Worm (Caenorhabditis elegans) whole organism, L1 larva: ENCODE measurements around the gene C34D10.5.

ENCODE experiments used
- C16A3.4 ChIP-seq: fragments of 150-350 bp; optimal IDR thresholded peaks from 2 replicates; lab custom pipeline; 2014; ENCODE audit warnings: missing biosample characterization, missing genetic modification characterization
- C34B4.2 ChIP-seq: sonication (generic microtip); optimal IDR thresholded peaks from 2 replicates; lab custom pipeline; 2017; ENCODE audit warnings: mild to moderate bottlenecking, missing genetic modification characterization, missing compliant biosample characterization
- F16B12.6 ChIP-seq: fragments of 150-350 bp; optimal IDR thresholded peaks from 2 replicates; lab custom pipeline; 2014; ENCODE audit warnings: missing biosample characterization, missing genetic modification characterization
- aha-1 ChIP-seq: fragments of 150-350 bp; optimal IDR thresholded peaks from 2 replicates; lab custom pipeline; 2014; ENCODE audit warnings: missing biosample characterization, missing genetic modification characterization
- ama-1 ChIP-seq: fragments of 150-350 bp; optimal IDR thresholded peaks from 2 replicates; lab custom pipeline; 2014
- blmp-1 ChIP-seq: fragments of 150-350 bp; optimal IDR thresholded peaks from 2 replicates; lab custom pipeline; 2014; ENCODE audit warnings: missing biosample characterization, missing genetic modification characterization
- ceh-82 ChIP-seq, 3 experiments: fragments of 150-350 bp in 1 of 3; sonication (generic microtip) in 2 of 3; optimal IDR thresholded peaks; 2 replicates each; lab custom pipeline; 2014 to 2017; ENCODE audit warnings: missing biosample characterization in 3 of 3, missing genetic modification characterization in 3 of 3
- ceh-88 ChIP-seq: fragments of 200-800 bp; sonication (Bioruptor generic); IDR thresholded peaks from 2 replicates; pipeline ENCODE4 v1.3.6; 2022; ENCODE audit warnings: missing genetic modification characterization, missing compliant biosample characterization
- ceh-90 ChIP-seq: sonication (generic microtip); optimal IDR thresholded peaks from 2 replicates; lab custom pipeline; 2016; ENCODE audit warnings: missing genetic modification characterization, missing compliant biosample characterization
- ces-1 ChIP-seq: fragments of 150-350 bp; optimal IDR thresholded peaks from 2 replicates; lab custom pipeline; 2014; ENCODE audit warnings: missing biosample characterization, missing genetic modification reagents, missing genetic modification characterization
- dsc-1 ChIP-seq: sonication (generic microtip); optimal IDR thresholded peaks from 2 replicates; lab custom pipeline; 2016; ENCODE audit warnings: mild to moderate bottlenecking, missing genetic modification characterization, missing compliant biosample characterization
- efl-1 ChIP-seq, 4 experiments: fragments of 150-350 bp; optimal IDR thresholded peaks in 3 of 4; peaks in 1 of 4; 1 replicate in 1 of 4; 2 replicates in 3 of 4; lab custom pipeline; 2014; ENCODE audit warnings: missing biosample characterization in 2 of 4, missing genetic modification characterization in 2 of 4, missing genetic modification reagents in 2 of 4
- elt-3 ChIP-seq, 6 experiments: fragments of 150-350 bp in 1 of 6; sonication (generic microtip); optimal IDR thresholded peaks; 2 replicates each; lab custom pipeline; 2017 to 2018; ENCODE audit warnings: missing biosample characterization in 6 of 6, missing genetic modification characterization in 6 of 6, inconsistent platforms in 1 of 6
- fkh-4 ChIP-seq: sonication (generic microtip); optimal IDR thresholded peaks from 2 replicates; lab custom pipeline; 2016; ENCODE audit warnings: missing compliant biosample characterization, missing genetic modification characterization, borderline replicate concordance
- fos-1 ChIP-seq: fragments of 150-350 bp; optimal IDR thresholded peaks from 2 replicates; lab custom pipeline; 2014; ENCODE audit warnings: missing biosample characterization, missing genetic modification characterization
- isw-1 ChIP-seq: fragments of 200-800 bp; sonication (Bioruptor generic); IDR thresholded peaks from 2 replicates; pipeline ENCODE4 v1.3.6; 2022; ENCODE audit warnings: missing genetic modification characterization, missing compliant biosample characterization
- jun-1 ChIP-seq: fragments of 150-350 bp; optimal IDR thresholded peaks from 2 replicates; lab custom pipeline; 2014; ENCODE audit warnings: missing biosample characterization, missing genetic modification reagents, missing genetic modification characterization
- lin-14 ChIP-seq: fragments of 200-800 bp; sonication (Bioruptor generic); optimal IDR thresholded peaks from 2 replicates; lab custom pipeline; 2018; ENCODE audit warnings: mild to moderate bottlenecking, missing genetic modification characterization, moderate library complexity, missing compliant biosample characterization
- lin-35 ChIP-seq, 2 experiments: fragments of 150-350 bp; optimal IDR thresholded peaks; 2 replicates each; lab custom pipeline; 2014; ENCODE audit warnings: missing biosample characterization in 2 of 2, missing genetic modification characterization in 2 of 2, missing genetic modification reagents in 2 of 2
- lin-39 ChIP-seq: fragments of 150-350 bp; optimal IDR thresholded peaks from 2 replicates; lab custom pipeline; 2014; ENCODE audit warnings: missing biosample characterization, missing genetic modification reagents, missing genetic modification characterization
- lir-3 ChIP-seq: sonication (generic microtip); optimal IDR thresholded peaks from 2 replicates; lab custom pipeline; 2016; ENCODE audit warnings: mild to moderate bottlenecking, missing genetic modification characterization, moderate library complexity, missing compliant biosample characterization; ENCODE audit not compliant: poor library complexity
- mab-9 ChIP-seq: fragments of 200-800 bp; sonication (Bioruptor generic); IDR thresholded peaks from 2 replicates; pipeline ENCODE4 v1.3.6; 2022; ENCODE audit warnings: missing genetic modification reagents, missing genetic modification characterization, missing compliant biosample characterization
- mep-1 ChIP-seq: fragments of 150-350 bp; optimal IDR thresholded peaks from 2 replicates; lab custom pipeline; 2014; ENCODE audit warnings: missing biosample characterization, missing genetic modification characterization
- nhr-11 ChIP-seq: fragments of 150-350 bp; optimal IDR thresholded peaks from 2 replicates; lab custom pipeline; 2014; ENCODE audit warnings: missing biosample characterization, missing genetic modification characterization
- nhr-19 ChIP-seq: fragments of 200-800 bp; sonication (Bioruptor generic); conservative IDR thresholded peaks from 2 replicates; pipeline ENCODE4 v1.3.6; 2022; ENCODE audit warnings: missing genetic modification characterization, missing compliant biosample characterization
- nhr-20 ChIP-seq: sonication (generic microtip); optimal IDR thresholded peaks from 2 replicates; lab custom pipeline; 2016; ENCODE audit warnings: mild to moderate bottlenecking, missing genetic modification characterization, missing compliant biosample characterization
- nhr-237 ChIP-seq: fragments of 150-350 bp; optimal IDR thresholded peaks from 2 replicates; lab custom pipeline; 2014; ENCODE audit warnings: missing biosample characterization, missing genetic modification characterization
- nhr-47 ChIP-seq: sonication (generic microtip); optimal IDR thresholded peaks from 2 replicates; lab custom pipeline; 2016; ENCODE audit warnings: mild to moderate bottlenecking, missing genetic modification characterization, moderate library complexity, missing compliant biosample characterization
- nhr-71 ChIP-seq: sonication (generic microtip); optimal IDR thresholded peaks from 2 replicates; lab custom pipeline; 2016; ENCODE audit warnings: mild to moderate bottlenecking, missing genetic modification characterization, moderate library complexity, missing compliant biosample characterization
- nhr-77 ChIP-seq: fragments of 150-350 bp; optimal IDR thresholded peaks from 2 replicates; lab custom pipeline; 2014; ENCODE audit warnings: missing biosample characterization, missing genetic modification characterization
- nhr-84 ChIP-seq: sonication (generic microtip); optimal IDR thresholded peaks from 2 replicates; lab custom pipeline; 2017; ENCODE audit warnings: missing biosample characterization, missing genetic modification characterization
- nhr-90 ChIP-seq: sonication (generic microtip); optimal IDR thresholded peaks from 2 replicates; lab custom pipeline; 2016; ENCODE audit warnings: mild to moderate bottlenecking, missing genetic modification characterization, missing compliant biosample characterization; ENCODE audit not compliant: poor library complexity
- pax-3 ChIP-seq: fragments of 200-800 bp; sonication (Bioruptor generic); optimal IDR thresholded peaks from 2 replicates; lab custom pipeline; 2018; ENCODE audit warnings: mild to moderate bottlenecking, missing genetic modification characterization, moderate library complexity, missing compliant biosample characterization
- rnt-1 ChIP-seq: sonication (generic microtip); optimal IDR thresholded peaks from 2 replicates; lab custom pipeline; 2016; ENCODE audit warnings: mild to moderate bottlenecking, missing genetic modification characterization, moderate library complexity, missing compliant biosample characterization
- skn-1 ChIP-seq: fragments of 150-350 bp; optimal IDR thresholded peaks from 2 replicates; lab custom pipeline; 2014; ENCODE audit warnings: missing biosample characterization, missing genetic modification characterization
- snu-23 ChIP-seq: sonication (generic microtip); optimal IDR thresholded peaks from 2 replicates; lab custom pipeline; 2016; ENCODE audit warnings: missing genetic modification characterization, missing compliant biosample characterization
- sox-4 ChIP-seq: sonication (generic microtip); optimal IDR thresholded peaks from 2 replicates; lab custom pipeline; 2016; ENCODE audit warnings: missing genetic modification characterization, missing compliant biosample characterization
- sptf-1 ChIP-seq: fragments of 150-350 bp; optimal IDR thresholded peaks from 2 replicates; lab custom pipeline; 2014; ENCODE audit warnings: missing biosample characterization, missing genetic modification characterization
- sup-37 ChIP-seq: fragments of 200-800 bp; sonication (Bioruptor generic); optimal IDR thresholded peaks from 2 replicates; lab custom pipeline; 2018; ENCODE audit warnings: mild to moderate bottlenecking, missing genetic modification characterization, missing compliant biosample characterization
- swsn-7 ChIP-seq: sonication (generic microtip); optimal IDR thresholded peaks from 2 replicates; lab custom pipeline; 2016; ENCODE audit warnings: missing genetic modification characterization, missing compliant biosample characterization
- tbx-2 ChIP-seq: sonication (generic microtip); optimal IDR thresholded peaks from 2 replicates; lab custom pipeline; 2016; ENCODE audit warnings: missing genetic modification characterization, missing compliant biosample characterization
- tlp-1 ChIP-seq: fragments of 150-350 bp; optimal IDR thresholded peaks from 2 replicates; lab custom pipeline; 2014; ENCODE audit warnings: missing biosample characterization, missing genetic modification characterization
- unc-130 ChIP-seq: fragments of 150-350 bp; optimal IDR thresholded peaks from 2 replicates; lab custom pipeline; 2017; ENCODE audit warnings: missing biosample characterization, missing genetic modification characterization, inconsistent platforms
- unc-86 ChIP-seq: sonication (generic microtip); optimal IDR thresholded peaks from 2 replicates; lab custom pipeline; 2016; ENCODE audit warnings: missing genetic modification characterization, missing compliant biosample characterization
- vab-15 ChIP-seq: sonication (generic microtip); optimal IDR thresholded peaks from 2 replicates; lab custom pipeline; 2017; ENCODE audit warnings: missing genotype, mild to moderate bottlenecking, missing genetic modification characterization, missing compliant biosample characterization
- xbp-1 ChIP-seq: sonication (generic microtip); optimal IDR thresholded peaks from 2 replicates; lab custom pipeline; 2016; ENCODE audit warnings: missing genetic modification characterization, missing compliant biosample characterization
- ztf-4 ChIP-seq: fragments of 150-350 bp; optimal IDR thresholded peaks from 2 replicates; lab custom pipeline; 2014; ENCODE audit warnings: missing biosample characterization, missing genetic modification characterization

Gene C34D10.5

ce11 chrX:8045152-8045551 lies 27.3 kb downstream of the C34D10.5 start, which contains the start of gene C18A11.4:
Gene C18A11.4 (plus strand): TSS chrX:8045518.
- TF ChIP-seq xbp-1 (no peak), blmp-1 (peak; percentile 85), nhr-11 (tag; lab: Kevin White, UChicago) (no peak), lir-3 (tag; lab: Kevin White, UChicago) (no peak), ceh-90 (tag; lab: Kevin White, UChicago) (no peak), nhr-84 (no peak)

ce11 chrX:8048637-8049036 lies 30.8 kb downstream of the C34D10.5 start:
- TF ChIP-seq snu-23 (GFP tag; lab: Kevin White, UChicago) (peak; percentile 68), tlp-1 (tag; lab: Kevin White, UChicago) (no peak), sox-4 (tag; lab: Kevin White, UChicago) (peak; percentile 9), fos-1 (tag; lab: Kevin White, UChicago) (peak; percentile 7), lir-3 (tag; lab: Kevin White, UChicago) (peak; percentile 12), lin-39 (tag; lab: Kevin White, UChicago) (peak; percentile 41), C16A3.4 (tag; lab: Kevin White, UChicago) (peak; percentile 40), nhr-77 (tag; lab: Kevin White, UChicago) (no peak), xbp-1 (peak; percentile 38), ceh-82 (tag; optimal IDR thresholded peaks at IDR 0.05; lab: Kevin White, UChicago) (peak in 1 of 3 experiments; percentile 15), swsn-7 (tag; lab: Kevin White, UChicago) (peak; percentile 9), nhr-71 (tag; lab: Kevin White, UChicago) (peak; percentile 50), lin-35 (GFP tag; optimal IDR thresholded peaks at IDR 0.05; lab: Kevin White, UChicago) (peak in 1 of 2 experiments; percentile 33), ceh-88 (GFP tag; lab: Robert Waterston, UW) (no peak), nhr-47 (tag; lab: Kevin White, UChicago) (peak; percentile 63), lin-14 (GFP tag; lab: Kevin White, UChicago) (peak; percentile 26), efl-1 (optimal IDR thresholded peaks at IDR 0.05; lab: Kevin White, UChicago) (peak in 1 of 2 experiments; percentile 9), efl-1 (GFP tag; optimal IDR thresholded peaks at IDR 0.05 in 1 of 2; lab: Kevin White, UChicago) (no peak), dsc-1 (tag; lab: Kevin White, UChicago) (peak; percentile 65), nhr-90 (peak; percentile 56), mep-1 (tag; lab: Kevin White, UChicago) (peak; percentile 50), rnt-1 (tag; lab: Kevin White, UChicago) (peak; percentile 14), elt-3 (tag; optimal IDR thresholded peaks at IDR 0.05; lab: Kevin White, UChicago) (peak in 1 of 6 experiments; percentile 2), unc-86 (tag; lab: Kevin White, UChicago) (no peak), C34B4.2 (tag; lab: Kevin White, UChicago) (no peak), nhr-19 (GFP tag; lab: Robert Waterston, UW) (peak; percentile 35; the same call in 1 of the 2 replicates), jun-1 (tag; lab: Kevin White, UChicago) (peak; percentile 55), skn-1 (tag; lab: Kevin White, UChicago) (no peak), nhr-20 (tag; lab: Kevin White, UChicago) (peak; percentile 45)

- TF ChIP-seq rnt-1 (tag; lab: Kevin White, UChicago) (peak; percentile 35), lin-14 (GFP tag; lab: Kevin White, UChicago) (peak; percentile 13), sptf-1 (no peak), dsc-1 (tag; lab: Kevin White, UChicago) (peak; percentile 27), sup-37 (no peak), unc-86 (tag; lab: Kevin White, UChicago) (no peak)
These were observed 34.2 kb downstream of the C34D10.5 start for ce11 chrX:8052055-8052454.

ce11 chrX:8053008-8053441 lies 35.2 kb downstream of the C34D10.5 start:
- no peak for TF ChIP-seq nhr-90
- no peak for TF ChIP-seq vab-15
- no peak for TF ChIP-seq nhr-237
- no peak for TF ChIP-seq ces-1 (GFP tag; lab: Kevin White, UChicago)
- TF ChIP-seq lir-3 (tag; lab: Kevin White, UChicago), result no peak
- TF ChIP-seq ama-1 (lab: Kevin White, UChicago), result no peak
- no peak for TF ChIP-seq ztf-4 (tag; lab: Kevin White, UChicago)
- TF ChIP-seq mab-9 (GFP tag; lab: Robert Waterston, UW), result no peak
- TF ChIP-seq F16B12.6 (tag; lab: Kevin White, UChicago), result no peak
- TF ChIP-seq pax-3 (tag; lab: Kevin White, UChicago), result no peak
- TF ChIP-seq swsn-7 (tag; lab: Kevin White, UChicago), result peak; percentile 30
- no peak for TF ChIP-seq isw-1 (GFP tag; lab: Robert Waterston, UW)
- no peak for TF ChIP-seq aha-1 (tag; lab: Kevin White, UChicago)
- peak; percentile 18 for TF ChIP-seq tbx-2 (tag; lab: Kevin White, UChicago)
- TF ChIP-seq unc-130 (tag; lab: Kevin White, UChicago), result peak; percentile 43
- TF ChIP-seq fkh-4, result no peak
- TF ChIP-seq ceh-90 (tag; lab: Kevin White, UChicago), result no peak
